Worm (Caenorhabditis elegans) whole organism, early embryonic: Measurements from ENCODE around the gene nlp-78.

Experiments used
- F13C5.2 ChIP-seq: sonication (generic microtip); optimal IDR thresholded peaks from 2 replicates; lab custom pipeline; 2017; ENCODE audit warnings: mild to moderate bottlenecking, missing genetic modification characterization, inconsistent platforms, missing compliant biosample characterization
- tra-4 ChIP-seq: sonication (generic microtip); optimal IDR thresholded peaks from 2 replicates; lab custom pipeline; 2017; ENCODE audit warnings: missing genetic modification characterization, missing compliant biosample characterization

- no peak for TF ChIP-seq tra-4 (tag; lab: Kevin White, UChicago)
- TF ChIP-seq F13C5.2 = no peak
Measured at ce11 chrII:9137803-9138202, 1.8 kb downstream of the nlp-78 start, which contains the start of gene C16D2.3.
